Worm (Caenorhabditis elegans): Measurements from ENCODE around the gene ztf-1.
A peak's percentile ranks its signal among the peaks of the same experiment; 100 is the strongest.

The ztf-1 gene

DNA sequence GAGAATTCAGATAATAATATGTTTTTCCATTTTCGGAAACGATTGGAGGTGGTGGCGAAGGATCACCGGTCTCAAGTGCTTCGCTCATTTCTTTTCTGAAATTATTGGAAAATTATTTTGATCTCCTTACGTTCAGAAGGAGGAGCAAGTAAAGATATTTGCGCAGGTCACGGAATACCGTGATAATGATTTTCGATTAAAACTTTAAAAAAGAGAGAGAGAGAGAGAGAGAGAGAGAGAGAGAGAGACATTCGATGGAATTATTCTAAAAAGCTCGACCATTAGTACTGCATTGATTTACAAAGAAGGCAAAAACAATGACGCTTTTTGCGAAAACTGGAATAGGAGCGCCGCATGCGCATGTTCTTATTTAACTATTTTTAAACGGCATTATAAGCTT lies at the start of gene ztf-1:
ztf-1 (minus strand) TSS at position 101 of the 400 bp plus-strand sequence.
- no peak for TF ChIP-seq tlp-1 (tag; optimal IDR thresholded peaks at IDR 0.05)
- no peak for TF ChIP-seq nhr-20 (tag; optimal IDR thresholded peaks at IDR 0.05)
- no peak for TF ChIP-seq nhr-90 (tag; optimal IDR thresholded peaks at IDR 0.05; ENCODE audit: poor library complexity)
- no peak for TF ChIP-seq snpc-4 (tag; optimal IDR thresholded peaks at IDR 0.05)
- TF ChIP-seq nhr-84 (tag; optimal IDR thresholded peaks at IDR 0.05) = no peak
- TF ChIP-seq tbx-2 (tag; optimal IDR thresholded peaks at IDR 0.05) = no peak
- no peak for TF ChIP-seq ces-1 (GFP tag; optimal IDR thresholded peaks at IDR 0.05)
- no peak for TF ChIP-seq aha-1 (tag; optimal IDR thresholded peaks at IDR 0.05)
- no peak for TF ChIP-seq sptf-1 (tag; optimal IDR thresholded peaks at IDR 0.05)
- no peak for TF ChIP-seq sup-37 (GFP tag; optimal IDR thresholded peaks at IDR 0.05)
- TF ChIP-seq unc-30 (tag; optimal IDR thresholded peaks at IDR 0.05) = no peak
- no peak for TF ChIP-seq nhr-237 (tag; optimal IDR thresholded peaks at IDR 0.05)
- TF ChIP-seq lin-39 (tag; optimal IDR thresholded peaks at IDR 0.05) = no peak

- TF ChIP-seq nhr-11 (tag; optimal IDR thresholded peaks at IDR 0.05) = no peak
- peak; percentile 73 for TF ChIP-seq blmp-1 (tag; optimal IDR thresholded peaks at IDR 0.05)
Observed at ce11 chrIII:8839813-8840212, 47.7 kb upstream of the ztf-1 start.

DNA sequence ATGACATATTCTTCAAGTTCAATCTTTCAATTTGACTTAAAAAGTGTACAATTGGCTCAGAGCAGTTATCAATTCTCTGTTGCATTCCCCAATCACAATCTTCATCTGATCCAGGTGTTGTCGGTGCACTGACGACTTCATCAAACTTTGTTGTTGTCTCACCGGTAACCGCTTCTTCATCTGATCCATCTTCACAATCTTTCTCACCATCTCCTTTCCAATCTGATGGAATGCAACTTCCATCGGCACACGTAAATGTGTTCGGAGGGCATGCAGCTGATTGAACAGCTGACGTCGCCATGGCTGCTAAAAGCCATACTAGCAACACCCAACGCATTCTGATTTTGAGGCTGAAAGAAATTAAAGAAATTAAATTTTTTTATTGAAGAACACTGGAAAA lies 45.9 kb upstream of the ztf-1 start, which contains the start of gene F44E2.4:
F44E2.4 (minus strand) TSS at position 350 of the 400 bp plus-strand sequence.
- TF ChIP-seq fkh-10 (GFP tag; optimal IDR thresholded peaks at IDR 0.05) (no peak), C16A3.4 (tag; optimal IDR thresholded peaks at IDR 0.05) (no peak), grh-1 (GFP tag; IDR thresholded peaks at IDR 0.05) (no peak), lir-3 (tag; optimal IDR thresholded peaks at IDR 0.05; ENCODE audit: poor library complexity) (no peak), nhr-11 (tag; optimal IDR thresholded peaks at IDR 0.05) (no peak), unc-98 (GFP tag; IDR thresholded peaks at IDR 0.05) (no peak), egl-27 (tag; optimal IDR thresholded peaks at IDR 0.05) (no peak), sup-37 (GFP tag; optimal IDR thresholded peaks at IDR 0.05) (no peak), ets-5 (GFP tag; IDR thresholded peaks at IDR 0.05) (no peak), lin-14 (GFP tag; optimal IDR thresholded peaks at IDR 0.05) (no peak), nhr-12 (tag; optimal IDR thresholded peaks at IDR 0.05) (no peak), unc-130 (tag; optimal IDR thresholded peaks at IDR 0.05) (no peak), lin-39 (tag; optimal IDR thresholded peaks at IDR 0.05) (no peak), ztf-4 (tag; optimal IDR thresholded peaks at IDR 0.05) (no peak), lin-35 (GFP tag; optimal IDR thresholded peaks at IDR 0.05) (no peak), ceh-8 (GFP tag; optimal IDR thresholded peaks at IDR 0.05) (no peak), egl-13 (tag; optimal IDR thresholded peaks at IDR 0.05) (no peak)

DNA sequence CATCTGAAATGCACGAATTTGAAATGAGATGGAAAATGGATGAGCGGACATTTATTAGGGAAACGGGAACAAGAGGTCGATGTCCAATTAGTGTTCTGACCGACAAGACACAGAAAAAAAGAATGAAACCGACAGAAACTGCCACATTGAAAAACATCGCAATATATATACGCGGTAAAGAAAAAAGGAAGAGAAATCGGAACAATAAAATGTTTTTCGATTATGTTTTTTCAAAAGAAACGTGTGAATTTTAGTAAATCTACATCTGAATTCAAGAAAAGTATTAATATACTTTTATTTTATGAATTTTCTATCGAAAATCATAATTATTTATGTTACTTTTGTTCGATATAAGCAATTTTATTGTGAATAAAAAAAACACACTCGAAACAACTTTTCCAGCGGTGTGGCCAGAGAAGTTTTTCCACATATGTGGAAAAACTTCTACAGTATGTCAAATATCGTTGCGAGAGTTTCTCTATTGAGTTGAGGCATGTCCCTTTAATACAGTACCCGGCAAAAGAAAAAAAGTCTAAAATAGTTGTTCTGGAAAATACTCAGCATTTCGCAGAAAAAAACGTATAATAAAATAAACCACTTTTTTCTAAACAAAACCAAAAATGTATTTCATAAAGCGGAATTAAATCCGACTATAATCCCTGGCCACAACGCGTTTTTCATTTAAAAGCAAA lies 39.1 kb upstream of the ztf-1 start, which contains the start of gene F44E2.10:
F44E2.10 (minus strand) TSS at position 51 of the 692 bp plus-strand sequence.
- TF ChIP-seq pag-3 (tag; optimal IDR thresholded peaks at IDR 0.05; ENCODE audit: borderline replicate concordance, insufficient read depth) = no peak
- no peak for TF ChIP-seq aly-2 (tag; optimal IDR thresholded peaks at IDR 0.05)
- no peak for TF ChIP-seq lin-14 (GFP tag; optimal IDR thresholded peaks at IDR 0.05)

ce11 chrIII:8829245-8829644 lies 37.1 kb upstream of the ztf-1 start, which contains the start of gene F44E2.3:
Gene F44E2.3, minus strand, starts transcription at chrIII:8829305.
- no peak for TF ChIP-seq alr-1 (tag; optimal IDR thresholded peaks at IDR 0.05; ENCODE audit: borderline replicate concordance)
- no peak for TF ChIP-seq swsn-7 (tag; optimal IDR thresholded peaks at IDR 0.05)
- TF ChIP-seq lin-35 (GFP tag; optimal IDR thresholded peaks at IDR 0.05) = peak; percentile 22 to 38
- TF ChIP-seq lin-39 (tag; optimal IDR thresholded peaks at IDR 0.05) = no peak
- TF ChIP-seq pag-3 (tag; optimal IDR thresholded peaks at IDR 0.05; ENCODE audit: borderline replicate concordance, insufficient read depth) = no peak
- TF ChIP-seq hpl-2 (GFP tag; optimal IDR thresholded peaks at IDR 0.05) = no peak
- no peak for TF ChIP-seq grh-1 (GFP tag; IDR thresholded peaks at IDR 0.05)
- TF ChIP-seq fos-1 (tag; optimal IDR thresholded peaks at IDR 0.05) = no peak
- no peak for TF ChIP-seq F16B12.6 (tag; optimal IDR thresholded peaks at IDR 0.05)
- no peak for TF ChIP-seq sptf-1 (tag; optimal IDR thresholded peaks at IDR 0.05)
- no peak for TF ChIP-seq elt-2 (tag; optimal IDR thresholded peaks at IDR 0.05)
- no peak for TF ChIP-seq C16A3.4 (tag; optimal IDR thresholded peaks at IDR 0.05)
- TF ChIP-seq nhr-47 (tag; optimal IDR thresholded peaks at IDR 0.05) = no peak
- TF ChIP-seq lin-15B (tag; optimal IDR thresholded peaks at IDR 0.05) = no peak
- no peak for TF ChIP-seq pqm-1 (tag; optimal IDR thresholded peaks at IDR 0.05)
- TF ChIP-seq C04F5.9 (tag; optimal IDR thresholded peaks at IDR 0.05) = no peak
- TF ChIP-seq Y116A8C.19 (tag; optimal IDR thresholded peaks at IDR 0.05; ENCODE audit: borderline replicate concordance) = no peak
- peak; percentile 19 for TF ChIP-seq mep-1 (tag; optimal IDR thresholded peaks at IDR 0.05)
- TF ChIP-seq efl-1 (optimal IDR thresholded peaks at IDR 0.05) = peak; percentile 28
- TF ChIP-seq efl-1 (GFP tag; optimal IDR thresholded peaks at IDR 0.05 in 1 of 2) = peak in 1 of 2 experiments; percentile 28
- TF ChIP-seq blmp-1 (tag; optimal IDR thresholded peaks at IDR 0.05) = peak; percentile 28
